Fruit fly (Drosophila melanogaster) Kc167 (cell line): ENCODE results near the gene CG32388.

Experiments used
- Myc ChIP-seq: fragments of >200 bp; optimal IDR thresholded peaks from 2 replicates; lab custom pipeline; 2017; ENCODE audit warnings: missing external identifiers
- h ChIP-seq: fragments of >200 bp; optimal IDR thresholded peaks from 3 replicates; lab custom pipeline; 2018; ENCODE audit warnings: missing external identifiers
- psq ChIP-seq: fragments of >200 bp; optimal IDR thresholded peaks from 2 replicates; lab custom pipeline; 2017; ENCODE audit warnings: missing external identifiers
- ttk ChIP-seq: sonication (Bioruptor generic); optimal IDR thresholded peaks from 2 replicates; lab custom pipeline; 2017; ENCODE audit warnings: missing external identifiers

- TF ChIP-seq h (lab: Kevin White, UChicago) (no peak), psq (lab: Kevin White, UChicago) (no peak), Myc (lab: Kevin White, UChicago) (no peak), ttk (lab: Kevin White, UChicago) (no peak)
Observed at dm6 chr3L:7012271-7012670, 27.9 kb upstream of the CG32388 start.
